Fruit fly (Drosophila melanogaster): ENCODE measurements around the gene Uch.

Gene Uch

dm6 chr2L:2173604-2174003 is 40.4 kb downstream of the Uch start (continued):
- no peak for TF ChIP-seq repo (GFP tag; optimal IDR thresholded peaks at IDR 0.05)
- peak; percentile 55 for TF ChIP-seq Med (GFP tag)
- no peak for TF ChIP-seq CG3995 (GFP tag; optimal IDR thresholded peaks at IDR 0.05)
- TF ChIP-seq tna (GFP tag; IDR thresholded peaks at IDR 0.05; ENCODE audit: partially characterized antibody) = no peak
- no peak for TF ChIP-seq sens-2 (GFP tag; IDR thresholded peaks at IDR 0.05)
- no peak for TF ChIP-seq chinmo (GFP tag; IDR thresholded peaks at IDR 0.05; ENCODE audit: partially characterized antibody)
- TF ChIP-seq CG14014 (GFP tag; IDR thresholded peaks at IDR 0.05) = no peak
- TF ChIP-seq usp (GFP tag; optimal IDR thresholded peaks at IDR 0.05) = no peak
- TF ChIP-seq CG32532 (GFP tag; IDR thresholded peaks at IDR 0.05) = no peak
- TF ChIP-seq hkb (optimal IDR thresholded peaks at IDR 0.05) = no peak
- TF ChIP-seq hkb (GFP tag; IDR thresholded peaks at IDR 0.05) = no peak
- TF ChIP-seq CG10321 (GFP tag; IDR thresholded peaks at IDR 0.05) = peak; percentile 18; the same call in 1 of the 2 replicates
- TF ChIP-seq Aef1 (GFP tag; IDR thresholded peaks at IDR 0.05) = no peak
- TF ChIP-seq CG10267 (tag; optimal IDR thresholded peaks at IDR 0.05) = no peak
- no peak for TF ChIP-seq CG10431 (GFP tag; optimal IDR thresholded peaks at IDR 0.05)
- no peak for TF ChIP-seq Hand (GFP tag; optimal IDR thresholded peaks at IDR 0.05)
- TF ChIP-seq lilli (GFP tag; optimal IDR thresholded peaks at IDR 0.05) = no peak
- no peak for TF ChIP-seq Dip3 (GFP tag; optimal IDR thresholded peaks at IDR 0.05)
- TF ChIP-seq NC2β (GFP tag; optimal IDR thresholded peaks at IDR 0.05) = no peak
- no peak for TF ChIP-seq vvl (GFP tag; IDR thresholded peaks at IDR 0.05)
- no peak for TF ChIP-seq Abd-B (GFP tag; optimal IDR thresholded peaks at IDR 0.05)
- no peak for TF ChIP-seq Ets65A (GFP tag)
- TF ChIP-seq HLH3B (GFP tag; IDR thresholded peaks at IDR 0.05) = no peak
- TF ChIP-seq CG33213 (GFP tag; optimal IDR thresholded peaks at IDR 0.05) = no peak
- peak in 1 of 2 experiments; percentile 78 for TF ChIP-seq Eip74EF (GFP tag; optimal IDR thresholded peaks at IDR 0.05)
- TF ChIP-seq Trl (optimal IDR thresholded peaks at IDR 0.05) = peak; percentile 1 to 25
- no peak for TF ChIP-seq Trl (GFP tag; optimal IDR thresholded peaks at IDR 0.05)
- TF ChIP-seq kni (GFP tag; optimal IDR thresholded peaks at IDR 0.05) = no peak
- no peak for TF ChIP-seq CG7963 (GFP tag; IDR thresholded peaks at IDR 0.05; ENCODE audit: partially characterized antibody)
- TF ChIP-seq Chrac-16 (GFP tag; optimal IDR thresholded peaks at IDR 0.05) = no peak
- no peak for TF ChIP-seq dm (GFP tag; optimal IDR thresholded peaks at IDR 0.05)
- no peak for TF ChIP-seq CG6791 (GFP tag; IDR thresholded peaks at IDR 0.05; ENCODE audit: partially characterized antibody)
- no peak for TF ChIP-seq CG10979 (tag; optimal IDR thresholded peaks at IDR 0.05)
- TF ChIP-seq CoRest (tag; optimal IDR thresholded peaks at IDR 0.05) = no peak
- no peak for TF ChIP-seq tin (GFP tag; optimal IDR thresholded peaks at IDR 0.05)
- no peak for TF ChIP-seq CG31365 (tag; optimal IDR thresholded peaks at IDR 0.05)
- no peak for TF ChIP-seq cwo (GFP tag; optimal IDR thresholded peaks at IDR 0.05)
- TF ChIP-seq Dbx (GFP tag; IDR thresholded peaks at IDR 0.05) = 0 out of 3 replicates have a peak, but pooled peaks have one; percentile 9
- TF ChIP-seq danr (GFP tag; IDR thresholded peaks at IDR 0.05) = no peak
- 0 out of 3 replicates have a peak, but pooled peaks have one; percentile 57 for TF ChIP-seq z (GFP tag; IDR thresholded peaks at IDR 0.05)
- no peak for TF ChIP-seq CG1233 (GFP tag; optimal IDR thresholded peaks at IDR 0.05)
- TF ChIP-seq Pdp1 (GFP tag; optimal IDR thresholded peaks at IDR 0.05) = peak in 1 of 2 experiments; percentile 87
- TF ChIP-seq pfk (GFP tag; optimal IDR thresholded peaks at IDR 0.05) = no peak
- TF ChIP-seq Ada2b (GFP tag; IDR thresholded peaks at IDR 0.05) = no peak
- TF ChIP-seq CG2875 (GFP tag; optimal IDR thresholded peaks at IDR 0.05) = no peak
- TF ChIP-seq sens (GFP tag) = peak; percentile 35
- TF ChIP-seq Camta (GFP tag; optimal IDR thresholded peaks at IDR 0.05) = no peak
- TF ChIP-seq CG12769 (tag; optimal IDR thresholded peaks at IDR 0.05) = peak; percentile 49
- no peak for TF ChIP-seq CG11085 (GFP tag; IDR thresholded peaks at IDR 0.05)
- peak; percentile 38; the same call in 1 of the 2 replicates for TF ChIP-seq aop (GFP tag; IDR thresholded peaks at IDR 0.05)
